Worm (Caenorhabditis elegans): ENCODE results near the gene Y48A6B.7.

DNA sequence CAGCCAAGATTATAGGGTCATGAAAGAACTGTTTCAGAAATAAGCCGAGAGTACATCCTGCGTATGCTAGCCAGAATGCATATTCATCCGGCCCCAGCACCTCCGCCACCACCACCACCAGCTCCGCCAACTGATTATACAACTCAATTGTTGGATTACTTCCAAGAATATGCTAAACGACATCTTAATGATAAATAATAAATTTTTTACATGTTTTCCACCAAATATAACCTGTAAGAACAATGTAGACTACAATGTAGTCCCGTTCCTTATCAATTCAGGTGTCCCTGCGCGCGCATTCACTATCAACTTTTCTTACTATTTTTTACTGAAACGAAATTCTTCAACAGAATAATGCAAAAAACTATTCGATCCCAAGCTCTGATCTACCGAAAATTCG is 6.5 kb upstream of the Y48A6B.7 start, which contains the start of gene Y48A6B.9:
- TF ChIP-seq ceh-13 (GFP tag; optimal IDR thresholded peaks at IDR 0.05) (no peak), tbx-37 (GFP tag; conservative IDR thresholded peaks at IDR 0.05) (no peak), hmg-4 (GFP tag; optimal IDR thresholded peaks at IDR 0.05) (no peak), hnd-1 (tag; optimal IDR thresholded peaks at IDR 0.05) (no peak), tbx-11 (GFP tag; IDR thresholded peaks at IDR 0.05) (no peak), flt-1 (GFP tag; IDR thresholded peaks at IDR 0.05) (no peak), F13C5.2 (tag; optimal IDR thresholded peaks at IDR 0.05) (no peak), ceh-36 (tag; optimal IDR thresholded peaks at IDR 0.05) (no peak)
